Fruit fly (Drosophila melanogaster) whole organism: Measurements from ENCODE around the gene CG9372.

Experiments
- CG8478 ChIP-seq: fragments of >200 bp; optimal IDR thresholded peaks from 2 replicates; lab custom pipeline; 2018; ENCODE audit warnings: inconsistent platforms
- Dll ChIP-seq: fragments of >200 bp; optimal IDR thresholded peaks from 2 replicates; lab custom pipeline; 2017
- EcR ChIP-seq, 2 experiments: fragments of >200 bp; optimal IDR thresholded peaks; 2 replicates each; lab custom pipeline; 2017; ENCODE audit warnings: missing biosample characterization in 2 of 2, missing genetic modification characterization in 2 of 2, missing genetic modification reagents in 2 of 2
- pan ChIP-seq: fragments of >200 bp; optimal IDR thresholded peaks from 2 replicates; lab custom pipeline; 2017
- psq ChIP-seq: fragments of >200 bp; optimal IDR thresholded peaks from 2 replicates; lab custom pipeline; 2017
- usp ChIP-seq: fragments of >200 bp; optimal IDR thresholded peaks from 2 replicates; lab custom pipeline; 2017; ENCODE audit warnings: missing biosample characterization, missing genetic modification characterization, mixed read lengths

Gene CG9372

DNA sequence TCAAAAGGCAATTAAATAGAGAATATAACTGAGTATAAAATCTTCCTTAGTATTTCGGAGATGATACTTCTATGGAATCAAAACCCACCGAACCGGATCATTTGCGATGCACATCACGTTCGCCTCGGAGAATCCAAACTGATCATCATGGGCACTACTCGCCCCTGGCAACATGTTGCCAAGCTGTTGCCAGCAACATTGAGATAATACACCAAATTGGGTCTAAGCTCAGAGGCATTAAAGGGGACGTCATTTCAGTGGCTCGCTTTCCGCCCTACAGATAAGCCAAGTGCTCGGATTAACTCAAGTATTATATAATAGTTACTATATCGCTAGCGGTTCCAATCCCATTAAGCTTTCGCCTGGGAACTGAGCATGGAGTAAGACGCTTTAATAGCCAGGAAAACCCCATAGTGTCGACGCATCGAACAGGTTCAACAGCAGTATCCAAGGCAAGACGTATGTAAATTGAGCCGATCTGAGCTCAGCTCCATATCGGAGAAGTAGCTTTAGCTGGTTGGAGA, at the start of gene CG9372, which contains the start of gene lush:
Gene CG9372, plus strand, starts transcription at position 235 of the 524 bp plus-strand sequence.
Gene lush, minus strand, starts transcription at position 117 of the 524 bp plus-strand sequence.
- TF ChIP-seq Dll (lab: Kevin White, UChicago) = no peak
- no peak for TF ChIP-seq EcR (GFP tag; optimal IDR thresholded peaks at IDR 0.05; lab: Kevin White, UChicago)

- TF ChIP-seq Dll (lab: Kevin White, UChicago) = peak; percentile 45
- no peak for TF ChIP-seq usp (GFP tag; lab: Kevin White, UChicago)
Observed at dm6 chr3L:19556738-19557137, 49.3 kb upstream of the CG9372 start.

DNA sequence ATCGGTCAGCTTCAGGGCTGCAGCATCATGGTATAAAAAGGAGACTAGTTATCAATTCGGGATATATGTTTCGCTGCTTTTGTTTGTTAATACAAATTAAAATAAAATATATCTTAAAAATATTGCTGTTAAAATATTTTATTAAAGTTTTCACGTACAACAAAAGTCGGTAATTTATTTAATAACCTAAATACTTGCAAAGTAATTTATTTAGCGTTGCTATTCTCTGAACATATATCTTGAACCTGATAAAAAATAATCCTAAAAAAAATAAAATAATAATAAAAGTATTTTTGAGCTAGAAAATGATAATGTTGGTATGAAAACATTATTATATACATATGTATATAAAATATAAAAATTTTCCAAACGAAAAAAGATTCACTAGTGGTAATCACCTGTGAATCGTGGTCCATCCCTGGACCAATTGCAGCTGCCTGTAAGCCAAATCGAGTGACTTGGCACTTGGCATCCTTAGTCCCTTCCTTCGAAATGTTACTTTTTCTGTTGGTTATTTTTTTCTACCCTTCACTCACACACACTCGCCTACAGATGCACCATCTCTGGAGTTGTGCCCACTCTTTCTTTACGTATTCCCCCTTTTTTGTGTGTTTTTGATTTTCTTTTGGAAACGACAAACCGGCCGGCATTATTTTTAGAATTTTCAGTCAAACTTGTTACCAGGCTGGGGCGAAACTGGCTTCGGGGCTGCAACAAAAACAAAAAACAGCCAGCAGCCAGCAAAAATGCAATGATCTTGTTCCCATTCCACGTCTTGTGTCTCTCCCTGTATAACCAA, 48.6 kb upstream of the CG9372 start:
- TF ChIP-seq usp (GFP tag; lab: Kevin White, UChicago) (no peak), EcR (GFP tag; optimal IDR thresholded peaks at IDR 0.05; lab: Kevin White, UChicago) (peak in 1 of 2 experiments; percentile 8), pan (no peak)

DNA sequence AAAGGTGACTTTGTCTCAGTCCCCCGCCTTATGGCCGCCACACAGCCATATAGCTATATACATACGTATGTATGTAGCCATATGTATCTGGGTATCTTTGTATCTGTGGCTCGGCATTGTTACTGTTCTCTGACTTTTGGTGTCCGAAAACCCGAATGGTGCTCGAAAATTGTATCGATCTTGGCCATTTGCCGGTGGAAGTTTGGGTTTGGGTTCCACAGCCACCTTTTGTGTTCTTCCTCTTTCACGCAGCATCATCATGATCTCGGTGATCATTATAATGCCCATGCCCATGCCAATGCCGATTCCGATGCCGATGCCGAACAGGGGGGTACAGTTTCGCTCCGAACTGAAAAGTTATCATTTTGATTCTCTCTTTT, 48.0 kb upstream of the CG9372 start:
- no peak for TF ChIP-seq usp (GFP tag; lab: Kevin White, UChicago)
- no peak for TF ChIP-seq EcR (GFP tag; optimal IDR thresholded peaks at IDR 0.05; lab: Kevin White, UChicago)
- TF ChIP-seq CG8478 (lab: Kevin White, UChicago) = no peak

DNA sequence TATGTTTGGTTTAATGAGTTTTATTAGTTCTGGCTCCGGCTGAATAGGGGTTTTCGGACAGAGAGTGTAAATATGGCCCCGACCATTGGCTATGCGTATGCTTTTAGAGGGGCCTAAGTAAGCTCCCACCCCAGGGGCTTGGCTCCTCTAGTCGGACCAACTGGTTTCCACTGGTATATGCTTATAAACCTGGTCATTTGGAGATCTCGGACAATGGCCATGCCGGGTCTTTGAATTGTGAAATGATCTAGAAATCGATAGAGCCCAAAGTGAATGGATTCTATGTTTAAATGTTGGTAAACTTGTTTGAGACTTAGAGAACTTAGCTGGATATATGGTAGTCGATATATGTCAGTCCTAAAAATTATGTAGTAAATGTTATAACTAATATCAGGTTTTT, 47.3 kb upstream of the CG9372 start:
- TF ChIP-seq EcR (GFP tag; optimal IDR thresholded peaks at IDR 0.05; lab: Kevin White, UChicago) (no peak), CG8478 (lab: Kevin White, UChicago) (no peak), psq (no peak), Dll (lab: Kevin White, UChicago) (no peak), pan (no peak), usp (GFP tag; lab: Kevin White, UChicago) (no peak)

- TF ChIP-seq psq (no peak), CG8478 (lab: Kevin White, UChicago) (no peak), EcR (GFP tag; optimal IDR thresholded peaks at IDR 0.05; lab: Kevin White, UChicago) (no peak), Dll (lab: Kevin White, UChicago) (no peak), pan (no peak), usp (GFP tag; lab: Kevin White, UChicago) (no peak)
Observed at dm6 chr3L:19559171-19559570, 46.8 kb upstream of the CG9372 start.

- TF ChIP-seq pan (no peak), CG8478 (lab: Kevin White, UChicago) (no peak), EcR (GFP tag; optimal IDR thresholded peaks at IDR 0.05; lab: Kevin White, UChicago) (peak in 1 of 2 experiments; percentile 26), usp (GFP tag; lab: Kevin White, UChicago) (no peak)
Observed at dm6 chr3L:19560005-19560694, 45.9 kb upstream of the CG9372 start.

- TF ChIP-seq CG8478 (lab: Kevin White, UChicago) (no peak), Dll (lab: Kevin White, UChicago) (no peak), usp (GFP tag; lab: Kevin White, UChicago) (no peak), EcR (GFP tag; optimal IDR thresholded peaks at IDR 0.05; lab: Kevin White, UChicago) (no peak), pan (no peak), psq (no peak)
Observed at dm6 chr3L:19560695-19561246, 45.2 kb upstream of the CG9372 start.

DNA sequence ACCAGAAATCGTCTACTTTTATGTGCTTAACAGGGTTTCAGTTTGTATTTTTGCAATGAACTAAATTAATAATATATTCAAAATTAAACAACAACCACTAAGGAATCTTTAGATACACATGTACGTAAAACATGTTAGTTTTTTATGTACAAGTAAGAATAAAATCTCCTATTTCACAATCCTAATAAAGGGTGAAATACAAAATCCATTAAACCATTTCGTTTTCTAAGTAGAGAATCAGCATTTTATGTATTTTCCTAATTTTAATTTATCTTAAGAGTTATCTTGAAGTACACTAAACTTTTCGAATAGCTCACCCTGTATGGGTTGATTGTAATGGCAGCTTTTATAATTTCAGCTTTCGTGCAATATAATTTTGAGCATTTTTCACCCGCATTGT, 44.3 kb upstream of the CG9372 start:
- TF ChIP-seq pan (no peak), psq (no peak), usp (GFP tag; lab: Kevin White, UChicago) (no peak), EcR (GFP tag; optimal IDR thresholded peaks at IDR 0.05; lab: Kevin White, UChicago) (no peak), Dll (lab: Kevin White, UChicago) (no peak), CG8478 (lab: Kevin White, UChicago) (no peak)

dm6 chr3L:19562146-19562700, 43.8 kb upstream of the CG9372 start:
- TF ChIP-seq CG8478 (lab: Kevin White, UChicago) (no peak), pan (no peak), Dll (lab: Kevin White, UChicago) (no peak), psq (no peak), EcR (GFP tag; optimal IDR thresholded peaks at IDR 0.05; lab: Kevin White, UChicago) (no peak), usp (GFP tag; lab: Kevin White, UChicago) (no peak)

DNA sequence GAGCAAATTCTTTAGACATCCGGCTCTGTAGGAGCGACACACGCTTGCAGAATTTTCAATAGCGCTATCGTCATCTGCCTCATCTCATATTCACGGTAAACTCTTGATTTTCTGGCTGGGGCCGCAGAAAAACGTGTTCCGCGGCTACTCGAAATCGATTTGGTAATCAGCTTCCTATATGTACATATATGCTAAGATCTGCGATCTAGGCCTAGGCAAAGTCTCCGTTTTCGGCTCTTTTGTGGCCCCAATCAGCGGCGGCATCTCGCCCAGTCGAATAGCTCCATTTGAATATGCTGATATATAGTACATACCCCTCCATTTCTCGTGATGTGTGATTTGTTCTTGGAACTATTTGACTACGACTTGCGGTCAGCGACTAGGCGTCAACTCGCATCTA, 43.0 kb upstream of the CG9372 start:
- TF ChIP-seq psq = no peak
- no peak for TF ChIP-seq usp (GFP tag; lab: Kevin White, UChicago)
- no peak for TF ChIP-seq EcR (GFP tag; optimal IDR thresholded peaks at IDR 0.05; lab: Kevin White, UChicago)
- no peak for TF ChIP-seq pan
- no peak for TF ChIP-seq CG8478 (lab: Kevin White, UChicago)
- no peak for TF ChIP-seq Dll (lab: Kevin White, UChicago)
